Worm (Caenorhabditis elegans) whole organism, L2 larva: ENCODE data around the gene rha-2.

ENCODE experiments used
- C34F6.9 ChIP-seq: fragments of 150-350 bp; optimal IDR thresholded peaks from 2 replicates; lab custom pipeline; 2014; ENCODE audit warnings: missing biosample characterization, missing genetic modification characterization
- F13H6.1 ChIP-seq: sonication (generic microtip); optimal IDR thresholded peaks from 2 replicates; lab custom pipeline; 2016; ENCODE audit warnings: missing genetic modification characterization, missing compliant biosample characterization
- R02D3.7 ChIP-seq: fragments of 150-350 bp; optimal IDR thresholded peaks from 2 replicates; lab custom pipeline; 2014; ENCODE audit warnings: missing biosample characterization, missing genetic modification characterization
- ZK546.5 ChIP-seq: sonication (generic microtip); optimal IDR thresholded peaks from 2 replicates; lab custom pipeline; 2017; ENCODE audit warnings: missing biosample characterization, missing genetic modification characterization
- aly-2 ChIP-seq: fragments of 150-350 bp; optimal IDR thresholded peaks from 2 replicates; lab custom pipeline; 2014; ENCODE audit warnings: missing biosample characterization, missing genetic modification characterization
- blmp-1 ChIP-seq: sonication (generic microtip); optimal IDR thresholded peaks from 2 replicates; lab custom pipeline; 2017; ENCODE audit warnings: missing genetic modification characterization, mild to moderate bottlenecking, missing compliant biosample characterization, antibody characterized with exemption, moderate library complexity; ENCODE audit not compliant: insufficient read depth
- ceh-16 ChIP-seq: fragments of 150-350 bp; optimal IDR thresholded peaks from 2 replicates; lab custom pipeline; 2014; ENCODE audit warnings: missing biosample characterization, missing genetic modification characterization
- egl-27 ChIP-seq: sonication (generic microtip); optimal IDR thresholded peaks from 3 replicates; lab custom pipeline; 2017; ENCODE audit warnings: missing biosample characterization, missing genetic modification reagents, missing genetic modification characterization
- elt-1 ChIP-seq: fragments of 150-350 bp; optimal IDR thresholded peaks from 2 replicates; lab custom pipeline; 2014; ENCODE audit warnings: missing biosample characterization, missing genetic modification characterization
- fos-1 ChIP-seq: fragments of 150-350 bp; optimal IDR thresholded peaks from 2 replicates; lab custom pipeline; 2014; ENCODE audit warnings: missing biosample characterization, missing genetic modification characterization
- gmeb-1 ChIP-seq: fragments of 150-350 bp; optimal IDR thresholded peaks from 2 replicates; lab custom pipeline; 2014; ENCODE audit warnings: missing biosample characterization, missing genetic modification characterization
- lin-11 ChIP-seq: fragments of 150-350 bp; sonication (generic microtip); optimal IDR thresholded peaks from 2 replicates; lab custom pipeline; 2014; ENCODE audit warnings: missing biosample characterization, missing genetic modification characterization, inconsistent platforms, mixed read lengths
- lin-13 ChIP-seq: fragments of 150-350 bp; optimal IDR thresholded peaks from 2 replicates; lab custom pipeline; 2014; ENCODE audit warnings: missing biosample characterization, missing genetic modification reagents, missing genetic modification characterization
- lin-39 ChIP-seq: fragments of 150-350 bp; optimal IDR thresholded peaks from 2 replicates; lab custom pipeline; 2014; ENCODE audit warnings: missing biosample characterization, missing genetic modification reagents, missing genetic modification characterization
- lsy-2 ChIP-seq, 2 experiments: fragments of 150-350 bp in 1 of 2; sonication (generic microtip) in 1 of 2; optimal IDR thresholded peaks; 2 replicates each; lab custom pipeline; 2014 to 2017; ENCODE audit warnings: missing biosample characterization in 2 of 2, missing genetic modification characterization in 2 of 2
- mbf-1 ChIP-seq: sonication (generic microtip); optimal IDR thresholded peaks from 2 replicates; lab custom pipeline; 2017; ENCODE audit warnings: missing biosample characterization, missing genetic modification characterization
- mdl-1 ChIP-seq, 2 experiments: fragments of 150-350 bp in 1 of 2; sonication (generic microtip) in 1 of 2; optimal IDR thresholded peaks; 2 replicates each; lab custom pipeline; 2017; ENCODE audit warnings: missing biosample characterization in 2 of 2, missing genetic modification characterization in 2 of 2
- nhr-10 ChIP-seq: sonication (generic microtip); optimal IDR thresholded peaks from 2 replicates; lab custom pipeline; 2017; ENCODE audit warnings: missing biosample characterization, missing genetic modification characterization
- nhr-11 ChIP-seq: fragments of 150-350 bp; optimal IDR thresholded peaks from 2 replicates; lab custom pipeline; 2014; ENCODE audit warnings: missing biosample characterization, missing genetic modification characterization
- nhr-12 ChIP-seq: fragments of 150-350 bp; optimal IDR thresholded peaks from 2 replicates; lab custom pipeline; 2014; ENCODE audit warnings: missing biosample characterization, missing genetic modification characterization
- nhr-129 ChIP-seq: fragments of 150-350 bp; optimal IDR thresholded peaks from 2 replicates; lab custom pipeline; 2014; ENCODE audit warnings: missing biosample characterization, missing genetic modification characterization
- nhr-21 ChIP-seq: fragments of 150-350 bp; optimal IDR thresholded peaks from 2 replicates; lab custom pipeline; 2014; ENCODE audit warnings: missing biosample characterization, missing genetic modification characterization
- nhr-23 ChIP-seq: fragments of 150-350 bp; optimal IDR thresholded peaks from 2 replicates; lab custom pipeline; 2014; ENCODE audit warnings: missing biosample characterization, missing genetic modification reagents, missing genetic modification characterization
- nhr-25 ChIP-seq: fragments of 150-350 bp; sonication (generic microtip); optimal IDR thresholded peaks from 3 replicates; lab custom pipeline; 2014; ENCODE audit warnings: missing biosample characterization, missing genetic modification characterization
- nhr-6 ChIP-seq: fragments of 150-350 bp; optimal IDR thresholded peaks from 2 replicates; lab custom pipeline; 2014; ENCODE audit warnings: missing biosample characterization, missing genetic modification characterization
- nhr-77 ChIP-seq: fragments of 150-350 bp; optimal IDR thresholded peaks from 2 replicates; lab custom pipeline; 2014; ENCODE audit warnings: missing biosample characterization, missing genetic modification characterization
- peb-1 ChIP-seq: fragments of 150-350 bp; optimal IDR thresholded peaks from 2 replicates; lab custom pipeline; 2014; ENCODE audit warnings: missing biosample characterization, missing genetic modification characterization
- sem-4 ChIP-seq: fragments of 150-350 bp; optimal IDR thresholded peaks from 2 replicates; lab custom pipeline; 2014; ENCODE audit warnings: missing biosample characterization, missing genetic modification reagents, missing genetic modification characterization
- sma-9 ChIP-seq, 2 experiments: fragments of 150-350 bp in 1 of 2; sonication (generic microtip) in 1 of 2; optimal IDR thresholded peaks; 2 replicates each; lab custom pipeline; 2014 to 2016; ENCODE audit warnings: missing genetic modification characterization in 2 of 2, mild to moderate bottlenecking in 1 of 2, missing biosample characterization in 1 of 2, missing compliant biosample characterization in 1 of 2, missing genetic modification reagents in 1 of 2, moderate library complexity in 1 of 2
- snpc-4 ChIP-seq: fragments of 150-350 bp; optimal IDR thresholded peaks from 2 replicates; lab custom pipeline; 2014; ENCODE audit warnings: missing biosample characterization, missing genetic modification characterization
- unc-62 ChIP-seq: fragments of 150-350 bp; optimal IDR thresholded peaks from 2 replicates; lab custom pipeline; 2014; ENCODE audit warnings: missing biosample characterization, missing genetic modification reagents, missing genetic modification characterization
- ztf-1 ChIP-seq: fragments of 200-800 bp; sonication (Bioruptor generic); conservative IDR thresholded peaks from 2 replicates; pipeline ENCODE4 v1.3.6; 2022; ENCODE audit warnings: missing genetic modification characterization, missing compliant biosample characterization

The rha-2 gene

ce11 chrIII:8577534-8577933, 36.8 kb downstream of the rha-2 start:
- TF ChIP-seq nhr-6 (tag; lab: Kevin White, UChicago), result peak; percentile 2
- TF ChIP-seq nhr-12 (tag; lab: Kevin White, UChicago), result no peak
- TF ChIP-seq ceh-16 (tag; lab: Kevin White, UChicago), result peak; percentile 71
- TF ChIP-seq sma-9 (GFP tag; optimal IDR thresholded peaks at IDR 0.05; lab: Kevin White, UChicago), result peak; percentile 7
- no peak for TF ChIP-seq sma-9 (tag; optimal IDR thresholded peaks at IDR 0.05; lab: Kevin White, UChicago)
- TF ChIP-seq egl-27 (tag; lab: Kevin White, UChicago), result peak; percentile 22
- TF ChIP-seq nhr-25 (tag; lab: Kevin White, UChicago), result peak; percentile 74

- no peak for TF ChIP-seq mbf-1 (tag; lab: Kevin White, UChicago)
- TF ChIP-seq unc-62 (GFP tag; lab: Kevin White, UChicago), result no peak
- no peak for TF ChIP-seq sma-9 (GFP tag; optimal IDR thresholded peaks at IDR 0.05; lab: Kevin White, UChicago)
- no peak for TF ChIP-seq sma-9 (tag; optimal IDR thresholded peaks at IDR 0.05; lab: Kevin White, UChicago)
- no peak for TF ChIP-seq blmp-1
- peak; percentile 32 for TF ChIP-seq ceh-16 (tag; lab: Kevin White, UChicago)
- peak; percentile 84 for TF ChIP-seq snpc-4
- TF ChIP-seq sem-4 (tag; lab: Kevin White, UChicago), result no peak
- TF ChIP-seq F13H6.1, result no peak
- TF ChIP-seq gmeb-1 (tag; lab: Kevin White, UChicago), result no peak
- TF ChIP-seq ztf-1 (GFP tag; lab: Robert Waterston, UW), result no peak
- peak; percentile 34 for TF ChIP-seq egl-27 (tag; lab: Kevin White, UChicago)
- TF ChIP-seq lsy-2 (tag; optimal IDR thresholded peaks at IDR 0.05; lab: Kevin White, UChicago), result no peak
- peak; percentile 47 for TF ChIP-seq nhr-25 (tag; lab: Kevin White, UChicago)
- no peak for TF ChIP-seq lin-39
Observed at ce11 chrIII:8575359-8576101, 38.8 kb downstream of the rha-2 start.

- TF ChIP-seq mbf-1 (tag; lab: Kevin White, UChicago) (no peak), ceh-16 (tag; lab: Kevin White, UChicago) (no peak), lin-39 (no peak), nhr-10 (tag; lab: Kevin White, UChicago) (no peak), blmp-1 (no peak), egl-27 (tag; lab: Kevin White, UChicago) (peak; percentile 15), fos-1 (tag; lab: Kevin White, UChicago) (no peak), lin-11 (tag; lab: Kevin White, UChicago) (no peak), unc-62 (GFP tag; lab: Kevin White, UChicago) (no peak), nhr-21 (tag; lab: Kevin White, UChicago) (peak; percentile 34), C34F6.9 (no peak)
- TF ChIP-seq, all 48 proteins: peak for 2
Observed at ce11 chrIII:8574299-8574698, 40.1 kb downstream of the rha-2 start.

- TF ChIP-seq R02D3.7 (tag; lab: Kevin White, UChicago) (no peak), unc-62 (GFP tag; lab: Kevin White, UChicago) (no peak), blmp-1 (peak; percentile 68), elt-1 (peak; percentile 35), nhr-23 (tag; lab: Kevin White, UChicago) (no peak), nhr-129 (tag; lab: Kevin White, UChicago) (no peak), nhr-77 (tag; lab: Kevin White, UChicago) (no peak)
Observed at ce11 chrIII:8573869-8574268, 40.5 kb downstream of the rha-2 start.

ce11 chrIII:8573301-8573700, 41.1 kb downstream of the rha-2 start:
- no peak for TF ChIP-seq sem-4 (tag; lab: Kevin White, UChicago)
- no peak for TF ChIP-seq ztf-1 (GFP tag; lab: Robert Waterston, UW)
- TF ChIP-seq peb-1 (tag; lab: Kevin White, UChicago), result no peak
- no peak for TF ChIP-seq ZK546.5 (tag; lab: Kevin White, UChicago)
- no peak for TF ChIP-seq mdl-1 (tag; optimal IDR thresholded peaks at IDR 0.05; lab: Kevin White, UChicago)
- no peak for TF ChIP-seq lsy-2 (tag; optimal IDR thresholded peaks at IDR 0.05; lab: Kevin White, UChicago)
- TF ChIP-seq lin-39, result no peak
- TF ChIP-seq nhr-11 (tag; lab: Kevin White, UChicago), result no peak
- TF ChIP-seq lin-13 (GFP tag; lab: Kevin White, UChicago), result no peak
- no peak for TF ChIP-seq nhr-6 (tag; lab: Kevin White, UChicago)
- no peak for TF ChIP-seq aly-2
- TF ChIP-seq nhr-25 (tag; lab: Kevin White, UChicago), result no peak
- no peak for TF ChIP-seq unc-62 (GFP tag; lab: Kevin White, UChicago)
- TF ChIP-seq gmeb-1 (tag; lab: Kevin White, UChicago), result no peak
- TF ChIP-seq, all 48 proteins: peak for 0
